Fruit fly (Drosophila melanogaster) whole organism, prepupa: ENCODE measurements around the gene CG15403.

Source experiments
- Blimp-1 ChIP-seq: fragments of 200-800 bp; sonication (Bioruptor generic); optimal IDR thresholded peaks from 3 replicates; lab custom pipeline; 2017; ENCODE audit warnings: missing biosample characterization, missing genetic modification characterization, mild to moderate bottlenecking, moderate library complexity, missing genetic modification reagents
- CG10669 ChIP-seq: fragments of 200-800 bp; sonication (Bioruptor generic); optimal IDR thresholded peaks from 3 replicates; lab custom pipeline; 2018; ENCODE audit warnings: missing biosample characterization, mild to moderate bottlenecking, missing genetic modification characterization, moderate library complexity
- CG11762 ChIP-seq: fragments of 200-800 bp; sonication (Bioruptor generic); optimal IDR thresholded peaks from 3 replicates; lab custom pipeline; 2016; ENCODE audit warnings: missing biosample characterization, missing genetic modification characterization; ENCODE audit not compliant: insufficient read depth
- CG11902 ChIP-seq: fragments of 200-800 bp; sonication (Bioruptor generic); optimal IDR thresholded peaks from 3 replicates; lab custom pipeline; 2016; ENCODE audit warnings: missing biosample characterization, missing genetic modification characterization
- CG15336 ChIP-seq: fragments of 200-800 bp; sonication (Bioruptor generic); IDR thresholded peaks from 2 replicates; pipeline ENCODE4 v1.3.6; 2022; ENCODE audit warnings: missing biosample characterization, missing genetic modification characterization
- CG3032 ChIP-seq: fragments of 200-800 bp; optimal IDR thresholded peaks from 2 replicates; lab custom pipeline; 2019; ENCODE audit warnings: missing biosample characterization, mild to moderate bottlenecking, missing genetic modification characterization, moderate library complexity
- CG31627 ChIP-seq: fragments of 200-800 bp; sonication (Bioruptor generic); optimal IDR thresholded peaks from 3 replicates; lab custom pipeline; 2016; ENCODE audit warnings: missing biosample characterization, missing genetic modification characterization
- CG32006 ChIP-seq: fragments of 200-800 bp; sonication (Bioruptor generic); optimal IDR thresholded peaks from 3 replicates; lab custom pipeline; 2017; ENCODE audit warnings: missing biosample characterization, mild to moderate bottlenecking, missing genetic modification characterization
- CG4318 ChIP-seq: fragments of 200-800 bp; sonication (Bioruptor generic); optimal IDR thresholded peaks from 3 replicates; lab custom pipeline; 2017; ENCODE audit warnings: missing biosample characterization, mild to moderate bottlenecking, missing genetic modification characterization
- CG6276 ChIP-seq: fragments of 200-800 bp; sonication (Bioruptor generic); optimal IDR thresholded peaks from 2 replicates; lab custom pipeline; 2017; ENCODE audit warnings: missing biosample characterization, mild to moderate bottlenecking, missing genetic modification characterization
- CG6854 ChIP-seq: fragments of 200-800 bp; sonication (Bioruptor generic); optimal IDR thresholded peaks from 2 replicates; lab custom pipeline; 2017; ENCODE audit warnings: missing biosample characterization, mild to moderate bottlenecking, missing genetic modification characterization
- CG8119 ChIP-seq: fragments of 200-800 bp; sonication (Bioruptor generic); IDR thresholded peaks from 3 replicates; pipeline ENCODE4 v1.3.6; 2022; ENCODE audit warnings: missing biosample characterization, missing genetic modification characterization
- CG9139 ChIP-seq: fragments of 200-800 bp; sonication (Bioruptor generic); optimal IDR thresholded peaks from 3 replicates; lab custom pipeline; 2017; ENCODE audit warnings: missing biosample characterization, mild to moderate bottlenecking, missing genetic modification characterization
- Eip75B ChIP-seq: fragments of 200-800 bp; sonication (Bioruptor generic); optimal IDR thresholded peaks from 3 replicates; lab custom pipeline; 2016; ENCODE audit warnings: missing biosample characterization, missing genetic modification characterization
- Eip78C ChIP-seq: fragments of 200-800 bp; sonication (Bioruptor generic); peaks from one replicate; lab custom pipeline; 2016; ENCODE audit warnings: missing biosample characterization, missing genetic modification characterization
- Hr39 ChIP-seq: fragments of 200-800 bp; sonication (Bioruptor generic); optimal IDR thresholded peaks from 2 replicates; lab custom pipeline; 2016; ENCODE audit warnings: missing biosample characterization, missing genetic modification characterization
- Hr4 ChIP-seq: fragments of 200-800 bp; sonication (Bioruptor generic); optimal IDR thresholded peaks from 3 replicates; lab custom pipeline; 2016; ENCODE audit warnings: missing biosample characterization, missing genetic modification characterization
- Met ChIP-seq: fragments of 200-800 bp; sonication (Bioruptor generic); optimal IDR thresholded peaks from 3 replicates; lab custom pipeline; 2016; ENCODE audit warnings: missing biosample characterization, missing genetic modification characterization
- OdsH ChIP-seq: fragments of 200-800 bp; sonication (Bioruptor generic); optimal IDR thresholded peaks from 3 replicates; lab custom pipeline; 2016; ENCODE audit warnings: missing biosample characterization, missing genetic modification characterization
- Smox ChIP-seq: fragments of 200-800 bp; sonication (Bioruptor generic); optimal IDR thresholded peaks from 3 replicates; lab custom pipeline; 2016; ENCODE audit warnings: missing biosample characterization, missing genetic modification characterization
- Sox102F ChIP-seq: fragments of 200-800 bp; sonication (Bioruptor generic); optimal IDR thresholded peaks from 2 replicates; lab custom pipeline; 2016; ENCODE audit warnings: missing biosample characterization, mild to moderate bottlenecking, missing genetic modification characterization
- Sox14 ChIP-seq: fragments of 200-800 bp; sonication (Bioruptor generic); optimal IDR thresholded peaks from 3 replicates; lab custom pipeline; 2016; ENCODE audit warnings: missing biosample characterization, missing genetic modification characterization
- Sox15 ChIP-seq: fragments of 200-800 bp; sonication (Bioruptor generic); optimal IDR thresholded peaks from 3 replicates; lab custom pipeline; 2016; ENCODE audit warnings: missing biosample characterization, missing genetic modification characterization
- acj6 ChIP-seq: fragments of 200-800 bp; sonication (Bioruptor generic); optimal IDR thresholded peaks from 3 replicates; lab custom pipeline; 2016; ENCODE audit warnings: missing biosample characterization, missing genetic modification characterization
- dsx ChIP-seq: fragments of 200-800 bp; optimal IDR thresholded peaks from 3 replicates; lab custom pipeline; 2019; ENCODE audit warnings: missing biosample characterization, mild to moderate bottlenecking, missing genetic modification characterization, moderate library complexity; ENCODE audit not compliant: poor library complexity, severe bottlenecking
- eg ChIP-seq: fragments of 200-800 bp; sonication (Bioruptor generic); IDR thresholded peaks from 3 replicates; pipeline ENCODE4 v1.3.6; 2022; ENCODE audit warnings: missing biosample characterization, missing genetic modification characterization
- esn ChIP-seq: fragments of 200-800 bp; sonication (Bioruptor generic); optimal IDR thresholded peaks from 2 replicates; lab custom pipeline; 2016; ENCODE audit warnings: missing biosample characterization, mild to moderate bottlenecking, missing genetic modification characterization, moderate library complexity
- fd59A ChIP-seq: fragments of 200-800 bp; sonication (Bioruptor generic); optimal IDR thresholded peaks from 2 replicates; lab custom pipeline; 2017; ENCODE audit warnings: missing biosample characterization, mild to moderate bottlenecking, missing genetic modification characterization, missing genetic modification reagents
- fkh ChIP-seq: fragments of 200-800 bp; sonication (Bioruptor generic); optimal IDR thresholded peaks from 3 replicates; lab custom pipeline; 2017; ENCODE audit warnings: missing biosample characterization, mild to moderate bottlenecking, missing genetic modification characterization, moderate library complexity
- lz ChIP-seq: fragments of 200-800 bp; sonication (Bioruptor generic); optimal IDR thresholded peaks from 3 replicates; lab custom pipeline; 2016; ENCODE audit warnings: missing biosample characterization, missing genetic modification characterization
- net ChIP-seq: fragments of 200-800 bp; sonication (Bioruptor generic); optimal IDR thresholded peaks from 3 replicates; lab custom pipeline; 2016; ENCODE audit warnings: missing biosample characterization, missing genetic modification characterization
- salr ChIP-seq, 2 experiments: fragments of 200-800 bp; sonication (Bioruptor generic); optimal IDR thresholded peaks; 3 replicates each; lab custom pipeline; 2016 to 2018; ENCODE audit warnings: missing biosample characterization in 2 of 2, missing genetic modification characterization in 2 of 2, mild to moderate bottlenecking in 1 of 2
- ss ChIP-seq, 2 experiments: fragments of 200-800 bp; sonication (Bioruptor generic); optimal IDR thresholded peaks; 2 replicates in 1 of 2; 3 replicates in 1 of 2; lab custom pipeline; 2017 to 2018; ENCODE audit warnings: mild to moderate bottlenecking in 2 of 2, missing biosample characterization in 2 of 2, missing genetic modification characterization in 2 of 2, moderate library complexity in 1 of 2
- topi ChIP-seq: fragments of 200-800 bp; sonication (Bioruptor generic); optimal IDR thresholded peaks from 3 replicates; lab custom pipeline; 2016; ENCODE audit warnings: missing biosample characterization, missing genetic modification characterization
- vri ChIP-seq: fragments of 200-800 bp; sonication (Bioruptor generic); optimal IDR thresholded peaks from 3 replicates; lab custom pipeline; 2016; ENCODE audit warnings: missing biosample characterization, mild to moderate bottlenecking, missing genetic modification characterization

The CG15403 gene

dm6 chr2L:3086290-3086876 is 42.1 kb upstream of the CG15403 start (continued):
- TF ChIP-seq salr (GFP tag; optimal IDR thresholded peaks at IDR 0.05; lab: Kevin White, UChicago): peak in 1 of 2 experiments; percentile 55
- TF ChIP-seq Sox14: peak; percentile 45
- TF ChIP-seq ss (GFP tag; optimal IDR thresholded peaks at IDR 0.05; lab: Kevin White, UChicago): no peak
- peak; percentile 41 for TF ChIP-seq Eip75B (GFP tag; lab: Kevin White, UChicago)
- TF ChIP-seq OdsH (GFP tag; lab: Kevin White, UChicago): peak; percentile 64
- TF ChIP-seq Sox102F: peak; percentile 19
- TF ChIP-seq vri (GFP tag; lab: Kevin White, UChicago): no peak
- TF ChIP-seq CG9139 (GFP tag; lab: Kevin White, UChicago): no peak
- TF ChIP-seq, all 60 proteins: peak for 42

dm6 chr2L:3088238-3088874 is 40.1 kb upstream of the CG15403 start:
- TF ChIP-seq fd59A (GFP tag; lab: Kevin White, UChicago): no peak
- TF ChIP-seq dsx (GFP tag; lab: Kevin White, UChicago): no peak
- no peak for TF ChIP-seq fkh
- no peak for TF ChIP-seq CG6854 (GFP tag; lab: Kevin White, UChicago)
- TF ChIP-seq CG32006 (GFP tag; lab: Kevin White, UChicago): no peak
- no peak for TF ChIP-seq esn (GFP tag; lab: Kevin White, UChicago)
- TF ChIP-seq net (GFP tag; lab: Kevin White, UChicago): no peak
- TF ChIP-seq Smox (GFP tag; lab: Kevin White, UChicago): no peak
- TF ChIP-seq Blimp-1: no peak
- TF ChIP-seq Sox15 (GFP tag; lab: Kevin White, UChicago): no peak
- no peak for TF ChIP-seq CG11902 (GFP tag; lab: Kevin White, UChicago)
- no peak for TF ChIP-seq ss (GFP tag; optimal IDR thresholded peaks at IDR 0.05; lab: Kevin White, UChicago)

- TF ChIP-seq eg (GFP tag; lab: Robert Waterston, UW) (peak; percentile 27; the same call in 1 of the 3 replicates), fd59A (GFP tag; lab: Kevin White, UChicago) (no peak), Sox15 (GFP tag; lab: Kevin White, UChicago) (no peak), acj6 (GFP tag; lab: Kevin White, UChicago) (no peak), CG3032 (tag; lab: Kevin White, UChicago) (no peak), vri (GFP tag; lab: Kevin White, UChicago) (no peak), CG10669 (GFP tag; lab: Kevin White, UChicago) (no peak), Eip78C (GFP tag; lab: Kevin White, UChicago) (peak; percentile 59), CG8119 (GFP tag; lab: Robert Waterston, UW) (peak; percentile 26; the same call in 1 of the 3 replicates)
Observed at dm6 chr2L:3090245-3090644, 38.2 kb upstream of the CG15403 start.

- TF ChIP-seq dsx (GFP tag; lab: Kevin White, UChicago) (no peak), esn (GFP tag; lab: Kevin White, UChicago) (peak; percentile 41), OdsH (GFP tag; lab: Kevin White, UChicago) (peak; percentile 9), Sox102F (peak; percentile 2), Eip78C (GFP tag; lab: Kevin White, UChicago) (peak; percentile 79), topi (peak; percentile 38), lz (GFP tag; lab: Kevin White, UChicago) (peak; percentile 33), Met (GFP tag; lab: Kevin White, UChicago) (peak; percentile 37), CG11762 (no peak), CG31627 (GFP tag; lab: Kevin White, UChicago) (peak; percentile 40), fkh (no peak), Sox14 (peak; percentile 1), Eip75B (GFP tag; lab: Kevin White, UChicago) (no peak), Smox (GFP tag; lab: Kevin White, UChicago) (peak; percentile 31), CG15336 (GFP tag; lab: Robert Waterston, UW) (peak; percentile 64), Hr39 (peak; percentile 34), CG10669 (GFP tag; lab: Kevin White, UChicago) (no peak), Hr4 (GFP tag; lab: Kevin White, UChicago) (peak; percentile 65), CG6854 (GFP tag; lab: Kevin White, UChicago) (no peak), CG8119 (GFP tag; lab: Robert Waterston, UW) (peak; percentile 47; the same call in 2 of the 3 replicates), CG4318 (GFP tag; lab: Kevin White, UChicago) (peak; percentile 27), eg (GFP tag; lab: Robert Waterston, UW) (peak; percentile 51; the same call in 2 of the 3 replicates), CG6276 (GFP tag; lab: Kevin White, UChicago) (peak; percentile 8), CG32006 (GFP tag; lab: Kevin White, UChicago) (peak; percentile 65)
- TF ChIP-seq, all 60 proteins: peak for 18
Observed at dm6 chr2L:3092535-3092934, 35.9 kb upstream of the CG15403 start.
